Worm (Caenorhabditis elegans): ENCODE measurements around the gene F43C1.7.

DNA sequence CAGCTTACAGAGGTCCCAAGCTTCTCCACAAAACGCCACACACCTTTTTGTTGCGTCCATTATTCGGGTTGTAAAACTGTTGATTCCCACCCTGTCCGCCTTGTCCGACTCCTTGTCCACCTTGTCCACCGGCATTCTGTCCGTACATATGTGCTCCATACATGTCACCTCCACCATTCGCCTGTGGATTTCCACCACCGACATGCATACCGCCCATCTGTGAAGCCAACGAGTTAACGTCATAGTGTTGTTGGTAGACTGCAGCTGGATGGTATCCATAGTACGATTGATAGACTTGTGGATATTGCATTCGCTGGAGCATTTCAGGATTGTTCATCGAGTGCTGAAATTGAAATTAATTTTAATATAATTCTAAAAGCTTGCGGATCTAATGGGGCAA is 35.4 kb upstream of the F43C1.7 start:
- no peak for TF ChIP-seq nhr-28 (tag; optimal IDR thresholded peaks at IDR 0.05)
- peak; percentile 44 for TF ChIP-seq M03D4.4 (tag; optimal IDR thresholded peaks at IDR 0.05)
- no peak for TF ChIP-seq snpc-4 (tag; optimal IDR thresholded peaks at IDR 0.05)
- TF ChIP-seq nhr-12 (tag; optimal IDR thresholded peaks at IDR 0.05), result no peak
- no peak for TF ChIP-seq unc-39 (tag; optimal IDR thresholded peaks at IDR 0.05)
- no peak for TF ChIP-seq lsy-2 (tag; optimal IDR thresholded peaks at IDR 0.05)
- TF ChIP-seq ces-1 (GFP tag; optimal IDR thresholded peaks at IDR 0.05), result no peak
- TF ChIP-seq zip-8 (tag; optimal IDR thresholded peaks at IDR 0.05), result no peak
- TF ChIP-seq ceh-43 (GFP tag; optimal IDR thresholded peaks at IDR 0.05), result no peak
- no peak for TF ChIP-seq bed-3 (GFP tag; optimal IDR thresholded peaks at IDR 0.05)
- TF ChIP-seq nhr-237 (tag; optimal IDR thresholded peaks at IDR 0.05), result no peak
- TF ChIP-seq tbx-8 (GFP tag; optimal IDR thresholded peaks at IDR 0.05), result no peak
- TF ChIP-seq ztf-11 (tag; optimal IDR thresholded peaks at IDR 0.05), result no peak
